Fruit fly (Drosophila melanogaster) whole organism, embryonic: ENCODE measurements around the gene CG31928.
A peak's percentile ranks its signal among the peaks of the same experiment; 100 is the strongest.

Experiments used
- Asciz ChIP-seq: fragments of 200-800 bp; sonication (Bioruptor generic); optimal IDR thresholded peaks from 2 replicates; lab custom pipeline; 2017; ENCODE audit warnings: missing biosample characterization, mild to moderate bottlenecking, missing genetic modification characterization, missing genetic modification reagents
- Awh ChIP-seq: fragments of 200-800 bp; sonication (Bioruptor generic); IDR thresholded peaks from 2 replicates; pipeline ENCODE4, ENCODE4 v1.3.6; 2022; ENCODE audit warnings: missing biosample characterization, missing genetic modification characterization
- CG11695 ChIP-seq: fragments of 200-800 bp; sonication (Bioruptor generic); IDR thresholded peaks from 3 replicates; pipeline ENCODE4 v1.3.6; 2022; ENCODE audit warnings: missing biosample characterization, missing genetic modification characterization
- CG11723 ChIP-seq: fragments of 200-800 bp; sonication (Bioruptor generic); optimal IDR thresholded peaks from 2 replicates; lab custom pipeline; 2017; ENCODE audit warnings: missing biosample characterization, mild to moderate bottlenecking, missing genetic modification characterization
- CG12659 ChIP-seq: fragments of 200-800 bp; sonication (Bioruptor generic); optimal IDR thresholded peaks from 3 replicates; lab custom pipeline; 2017; ENCODE audit warnings: mild to moderate bottlenecking, missing biosample characterization, missing genetic modification reagents, missing genetic modification characterization
- CG14965 ChIP-seq: fragments of 200-800 bp; sonication (Bioruptor generic); optimal IDR thresholded peaks from 2 replicates; lab custom pipeline; 2016; ENCODE audit warnings: missing biosample characterization, missing genetic modification characterization, borderline replicate concordance
- CG1529 ChIP-seq: fragments of 200-800 bp; sonication (Bioruptor generic); optimal IDR thresholded peaks from 3 replicates; lab custom pipeline; 2018; ENCODE audit warnings: missing biosample characterization, missing genetic modification characterization
- CG17802 ChIP-seq: fragments of 200-800 bp; sonication (Bioruptor generic); optimal IDR thresholded peaks from 2 replicates; lab custom pipeline; 2018; ENCODE audit warnings: missing biosample characterization, mild to moderate bottlenecking, missing genetic modification characterization, moderate library complexity
- CG17829 ChIP-seq: fragments of 200-800 bp; optimal IDR thresholded peaks from 2 replicates; lab custom pipeline; 2019; ENCODE audit warnings: missing biosample characterization, mild to moderate bottlenecking, missing genetic modification characterization, moderate library complexity
- CG1792 ChIP-seq: fragments of 200-800 bp; sonication (Bioruptor generic); optimal IDR thresholded peaks from 2 replicates; lab custom pipeline; 2016; ENCODE audit warnings: missing biosample characterization, missing genetic modification characterization
- CG2120 ChIP-seq: fragments of 200-800 bp; sonication (Bioruptor generic); optimal IDR thresholded peaks from 3 replicates; lab custom pipeline; 2016; ENCODE audit warnings: missing biosample characterization, missing genetic modification characterization
- CG2875 ChIP-seq: fragments of 200-800 bp; sonication (Bioruptor generic); optimal IDR thresholded peaks from 2 replicates; lab custom pipeline; 2017; ENCODE audit warnings: missing biosample characterization, mild to moderate bottlenecking, missing genetic modification characterization, missing genetic modification reagents
- CG30020 ChIP-seq: fragments of 200-800 bp; optimal IDR thresholded peaks from 2 replicates; lab custom pipeline; 2019; ENCODE audit warnings: missing biosample characterization, mild to moderate bottlenecking, missing genetic modification characterization, moderate library complexity
- CG32767 ChIP-seq: fragments of 200-800 bp; sonication (Bioruptor generic); IDR thresholded peaks from 2 replicates; pipeline ENCODE4 v1.3.6; 2022; ENCODE audit warnings: missing biosample characterization, missing genetic modification characterization
- CG4424 ChIP-seq: fragments of 200-800 bp; sonication (Bioruptor generic); optimal IDR thresholded peaks from 3 replicates; lab custom pipeline; 2016; ENCODE audit warnings: missing biosample characterization, missing genetic modification characterization
- CG5953 ChIP-seq: fragments of 200-800 bp; sonication (Bioruptor generic); IDR thresholded peaks from 2 replicates; pipeline ENCODE4 v1.3.6; 2022; ENCODE audit warnings: missing biosample characterization, missing genetic modification characterization
- CG6254 ChIP-seq: fragments of 200-800 bp; sonication (Bioruptor generic); optimal IDR thresholded peaks from 3 replicates; lab custom pipeline; 2017; ENCODE audit warnings: mild to moderate bottlenecking, missing biosample characterization, missing genetic modification reagents, missing genetic modification characterization
- CG6683 ChIP-seq: fragments of 200-800 bp; sonication (Bioruptor generic); optimal IDR thresholded peaks from 2 replicates; lab custom pipeline; 2017; ENCODE audit warnings: missing biosample characterization, mild to moderate bottlenecking, missing genetic modification characterization, missing genetic modification reagents
- CG8281 ChIP-seq: fragments of 200-800 bp; sonication (Bioruptor generic); optimal IDR thresholded peaks from 2 replicates; lab custom pipeline; 2018; ENCODE audit warnings: missing biosample characterization, mild to moderate bottlenecking, missing genetic modification characterization, moderate library complexity
- CG8478 ChIP-seq: fragments of >200 bp; optimal IDR thresholded peaks from 2 replicates; lab custom pipeline; 2018
- CG8765 ChIP-seq: fragments of 200-800 bp; sonication (Bioruptor generic); IDR thresholded peaks from 2 replicates; pipeline ENCODE4 v1.3.6; 2022; ENCODE audit warnings: missing biosample characterization, missing genetic modification characterization
- CkIIα-i1 ChIP-seq: fragments of 200-800 bp; sonication (Bioruptor generic); IDR thresholded peaks from 2 replicates; pipeline ENCODE4 v1.3.6; 2022; ENCODE audit warnings: missing biosample characterization, missing genetic modification characterization
- Elba2 ChIP-seq: fragments of 200-800 bp; sonication (Bioruptor generic); optimal IDR thresholded peaks from 3 replicates; lab custom pipeline; 2016; ENCODE audit warnings: missing biosample characterization, missing genetic modification characterization
- H2.0 ChIP-seq: fragments of 200-800 bp; sonication (Bioruptor generic); IDR thresholded peaks from 2 replicates; pipeline ENCODE4 v1.3.6; 2022; ENCODE audit warnings: missing biosample characterization, missing genetic modification characterization
- HmgD ChIP-seq: fragments of 200-800 bp; sonication (Bioruptor generic); optimal IDR thresholded peaks from 3 replicates; lab custom pipeline; 2016; ENCODE audit warnings: missing biosample characterization, missing genetic modification characterization
- HmgZ ChIP-seq: fragments of 200-800 bp; sonication (Bioruptor generic); optimal IDR thresholded peaks from 2 replicates; lab custom pipeline; 2018; ENCODE audit warnings: missing biosample characterization, mild to moderate bottlenecking, missing genetic modification characterization
- Hmr ChIP-seq: fragments of 200-800 bp; sonication (Bioruptor generic); optimal IDR thresholded peaks from 3 replicates; lab custom pipeline; 2017; ENCODE audit warnings: mild to moderate bottlenecking, missing biosample characterization, missing genetic modification reagents, missing genetic modification characterization
- Hmx ChIP-seq: fragments of 200-800 bp; sonication (Bioruptor generic); optimal IDR thresholded peaks from 2 replicates; lab custom pipeline; 2016; ENCODE audit warnings: missing biosample characterization, missing genetic modification characterization
- Hr3 ChIP-seq: fragments of 200-800 bp; sonication (Bioruptor generic); optimal IDR thresholded peaks from 3 replicates; lab custom pipeline; 2016; ENCODE audit warnings: missing biosample characterization, missing genetic modification characterization
- Lim3 ChIP-seq: fragments of 200-800 bp; sonication (Bioruptor generic); IDR thresholded peaks from 2 replicates; pipeline ENCODE4 v1.3.6; 2022; ENCODE audit warnings: missing biosample characterization, missing genetic modification characterization
- MBD-R2 ChIP-seq: fragments of 200-800 bp; sonication (Bioruptor generic); IDR thresholded peaks from 2 replicates; pipeline ENCODE4 v1.3.6; 2022; ENCODE audit warnings: missing biosample characterization, missing genetic modification characterization
- NfI ChIP-seq: fragments of 200-800 bp; sonication (Bioruptor generic); optimal IDR thresholded peaks from 3 replicates; lab custom pipeline; 2018; ENCODE audit warnings: missing biosample characterization, mild to moderate bottlenecking, missing genetic modification characterization, moderate library complexity
- Sox100B ChIP-seq: fragments of 200-800 bp; sonication (Bioruptor generic); optimal IDR thresholded peaks from 3 replicates; lab custom pipeline; 2018; ENCODE audit warnings: missing biosample characterization, mild to moderate bottlenecking, missing genetic modification characterization
- Spps ChIP-seq: fragments of 200-800 bp; sonication (Bioruptor generic); optimal IDR thresholded peaks from 2 replicates; lab custom pipeline; 2018; ENCODE audit warnings: missing biosample characterization, mild to moderate bottlenecking, missing genetic modification characterization
- Vsx1 ChIP-seq: fragments of 200-800 bp; sonication (Bioruptor generic); optimal IDR thresholded peaks from 2 replicates; lab custom pipeline; 2017; ENCODE audit warnings: missing biosample characterization, mild to moderate bottlenecking, missing genetic modification characterization, missing genetic modification reagents
- YL-1 ChIP-seq: fragments of 200-800 bp; sonication (Bioruptor generic); optimal IDR thresholded peaks from 3 replicates; lab custom pipeline; 2017; ENCODE audit warnings: missing biosample characterization, mild to moderate bottlenecking, missing genetic modification characterization
- cad ChIP-seq: fragments of >200 bp; optimal IDR thresholded peaks from 2 replicates; lab custom pipeline; 2017; ENCODE audit warnings: missing biosample characterization, missing genetic modification characterization
- croc ChIP-seq: fragments of 200-800 bp; sonication (Bioruptor generic); conservative IDR thresholded peaks from 3 replicates; pipeline ENCODE4 v1.3.6; 2022; ENCODE audit warnings: missing biosample characterization, missing genetic modification characterization
- gfzf ChIP-seq: fragments of 200-800 bp; sonication (Bioruptor generic); optimal IDR thresholded peaks from 2 replicates; lab custom pipeline; 2016; ENCODE audit warnings: missing biosample characterization, mild to moderate bottlenecking, missing genetic modification characterization, moderate library complexity
- her ChIP-seq: fragments of 200-800 bp; sonication (Bioruptor generic); optimal IDR thresholded peaks from 2 replicates; lab custom pipeline; 2016; ENCODE audit warnings: missing biosample characterization, missing genetic modification characterization
- lilli ChIP-seq: fragments of 200-800 bp; sonication (Bioruptor generic); optimal IDR thresholded peaks from 3 replicates; lab custom pipeline; 2016; ENCODE audit warnings: missing biosample characterization, missing genetic modification characterization
- maf-S ChIP-seq: fragments of 200-800 bp; sonication (Bioruptor generic); optimal IDR thresholded peaks from 2 replicates; lab custom pipeline; 2016; ENCODE audit warnings: missing biosample characterization, missing genetic modification characterization
- mirr ChIP-seq: fragments of 200-800 bp; sonication (Bioruptor generic); optimal IDR thresholded peaks from 3 replicates; lab custom pipeline; 2018; ENCODE audit warnings: missing biosample characterization, mild to moderate bottlenecking, missing genetic modification characterization
- mld ChIP-seq: fragments of 200-800 bp; sonication (Bioruptor generic); IDR thresholded peaks from 3 replicates; pipeline ENCODE4 v1.3.6; 2022; ENCODE audit warnings: missing biosample characterization, missing genetic modification characterization; ENCODE audit not compliant: partially characterized antibody
- nmo ChIP-seq: fragments of 200-800 bp; sonication (Bioruptor generic); optimal IDR thresholded peaks from 2 replicates; lab custom pipeline; 2018; ENCODE audit warnings: missing biosample characterization, mild to moderate bottlenecking, missing genetic modification characterization, moderate library complexity
- repo ChIP-seq: fragments of 200-800 bp; sonication (Bioruptor generic); optimal IDR thresholded peaks from 2 replicates; lab custom pipeline; 2016; ENCODE audit warnings: missing biosample characterization, missing genetic modification characterization
- salm ChIP-seq: fragments of 200-800 bp; sonication (Bioruptor generic); optimal IDR thresholded peaks from 2 replicates; lab custom pipeline; 2018; ENCODE audit warnings: missing biosample characterization, mild to moderate bottlenecking, missing genetic modification characterization
- sna ChIP-seq: fragments of 200-800 bp; sonication (Bioruptor generic); IDR thresholded peaks from 2 replicates; pipeline ENCODE4 v1.3.6; 2022; ENCODE audit warnings: missing biosample characterization, missing genetic modification characterization; ENCODE audit not compliant: partially characterized antibody
- so ChIP-seq: fragments of 200-800 bp; sonication (Bioruptor generic); IDR thresholded peaks from 3 replicates; pipeline ENCODE4 v1.3.6; 2022; ENCODE audit warnings: missing biosample characterization, missing genetic modification characterization
- tap ChIP-seq: fragments of 200-800 bp; optimal IDR thresholded peaks from 3 replicates; lab custom pipeline; 2019; ENCODE audit warnings: missing biosample characterization, mild to moderate bottlenecking, missing genetic modification characterization, moderate library complexity
- tio ChIP-seq: fragments of 200-800 bp; sonication (Bioruptor generic); optimal IDR thresholded peaks from 2 replicates; lab custom pipeline; 2017; ENCODE audit warnings: missing biosample characterization, missing genetic modification characterization, inconsistent platforms
- zfh2 ChIP-seq: fragments of 200-800 bp; sonication (Bioruptor generic); optimal IDR thresholded peaks from 2 replicates; lab custom pipeline; 2016; ENCODE audit warnings: missing biosample characterization, missing genetic modification characterization

CG31928 gene

DNA sequence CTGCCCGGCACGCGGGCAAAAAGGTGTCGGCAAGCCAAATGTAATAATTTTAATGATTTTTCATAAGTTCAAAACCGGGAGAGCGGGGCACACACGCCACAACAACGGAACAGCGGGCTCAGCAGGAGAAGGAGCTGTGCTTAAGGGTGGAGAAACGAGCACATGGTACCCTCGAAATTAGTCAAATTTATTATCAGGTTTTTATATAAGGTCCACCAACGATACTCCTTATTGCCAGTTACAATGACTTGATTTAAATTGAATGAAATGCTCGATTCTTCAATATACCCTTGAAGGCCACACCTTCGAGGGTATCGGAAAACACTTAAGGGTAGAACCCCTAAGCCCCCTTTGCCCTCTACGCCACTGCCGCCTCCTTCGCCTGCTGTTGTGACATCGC is 18.7 kb upstream of the CG31928 start (continued):
- TF ChIP-seq tap (tag; lab: Kevin White, UChicago) (no peak), CG2120 (GFP tag; lab: Kevin White, UChicago) (peak; percentile 7), repo (no peak), CG17829 (tag; lab: Kevin White, UChicago) (peak; percentile 70), CG4424 (GFP tag; lab: Kevin White, UChicago) (peak; percentile 44), CG8281 (no peak), Asciz (GFP tag; lab: Kevin White, UChicago) (no peak), her (GFP tag; lab: Kevin White, UChicago) (no peak), Vsx1 (GFP tag; lab: Kevin White, UChicago) (no peak), NfI (no peak), CG1792 (GFP tag; lab: Kevin White, UChicago) (no peak), CG11695 (GFP tag; lab: Robert Waterston, UW) (0 out of 3 replicates have a peak, but pooled peaks have one; percentile 26), HmgZ (tag; lab: Kevin White, UChicago) (no peak), H2.0 (peak; percentile 55), Hmx (GFP tag; lab: Kevin White, UChicago) (no peak), CG1529 (GFP tag; lab: Kevin White, UChicago) (no peak), CG17802 (tag; lab: Kevin White, UChicago) (no peak), MBD-R2 (GFP tag; lab: Robert Waterston, UW) (peak; percentile 28; the same call in 1 of the 2 replicates), cad (GFP tag; lab: Kevin White, UChicago) (no peak), YL-1 (GFP tag; lab: Kevin White, UChicago) (no peak), CG8478 (no peak), mld (GFP tag; lab: Robert Waterston, UW) (no peak), Spps (tag; lab: Kevin White, UChicago) (no peak), CG6683 (GFP tag; lab: Kevin White, UChicago) (no peak), CG8765 (peak; percentile 80), croc (GFP tag; lab: Robert Waterston, UW) (peak; percentile 61), Hr3 (GFP tag; lab: Kevin White, UChicago) (peak; percentile 5), maf-S (no peak), gfzf (GFP tag; lab: Kevin White, UChicago) (no peak), Lim3 (GFP tag; lab: Robert Waterston, UW) (no peak), Awh (GFP tag; lab: Robert Waterston, UW) (peak; percentile 27; the same call in 1 of the 2 replicates), so (peak; percentile 20; the same call in 1 of the 3 replicates), Hmr (peak; percentile 21), Elba2 (GFP tag; lab: Kevin White, UChicago) (no peak), CG14965 (GFP tag; lab: Kevin White, UChicago) (no peak), nmo (peak; percentile 45), Sox100B (GFP tag; lab: Kevin White, UChicago) (peak; percentile 3), CG5953 (no peak), zfh2 (GFP tag; lab: Kevin White, UChicago) (no peak), mirr (GFP tag; lab: Kevin White, UChicago) (no peak), tio (peak; percentile 25), lilli (GFP tag; lab: Kevin White, UChicago) (peak; percentile 27), CG12659 (GFP tag; lab: Kevin White, UChicago) (no peak), HmgD (GFP tag; lab: Kevin White, UChicago) (no peak), CkIIα-i1 (GFP tag; lab: Robert Waterston, UW) (no peak), CG11723 (no peak), CG30020 (tag; lab: Kevin White, UChicago) (no peak), salm (tag; lab: Kevin White, UChicago) (no peak), CG6254 (peak; percentile 36), CG32767 (GFP tag; lab: Robert Waterston, UW) (no peak), CG2875 (GFP tag; lab: Kevin White, UChicago) (peak; percentile 21), sna (GFP tag; lab: Robert Waterston, UW) (no peak)
